In the genomic region with DNA sequence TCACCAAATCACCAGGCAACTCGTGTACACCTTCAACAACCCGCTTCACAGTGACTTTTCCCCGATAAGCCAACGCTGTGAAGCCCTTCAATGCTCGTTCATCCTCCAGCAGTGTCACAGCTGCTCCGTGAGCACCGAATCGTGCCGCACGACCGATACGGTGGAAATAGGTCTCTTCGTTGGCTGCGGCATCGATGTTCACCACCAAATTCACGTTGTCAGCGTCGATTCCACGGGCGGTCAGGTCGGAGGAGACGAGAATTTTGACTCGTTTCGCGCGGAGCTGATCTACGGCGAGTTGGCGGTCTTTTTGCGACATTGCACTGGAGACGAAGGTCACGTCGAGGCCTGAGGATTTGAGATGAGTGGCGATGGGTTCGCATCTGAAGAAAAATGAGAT, we compare ENCODE assay signal across 2 worm cellular contexts.
TF ChIP-seq lines count a peak whose summit lies in the region.

No protein-coding gene starts in this region.

TF ChIP-seq in whole organism, L4 larva, 104 proteins besides CTCF, POLR2A, EP300 and RAD21:
- TF ChIP-seq saeg-2 (GFP tag; IDR thresholded peaks at IDR 0.05; lab: Robert Waterston, UW) (no peak), nhr-111 (GFP tag; optimal IDR thresholded peaks at IDR 0.05; lab: Kevin White, UChicago) (no peak), unc-39 (tag; optimal IDR thresholded peaks at IDR 0.05; lab: Kevin White, UChicago) (no peak), jun-1 (tag; optimal IDR thresholded peaks at IDR 0.05; lab: Kevin White, UChicago) (no peak), set-16 (GFP tag; IDR thresholded peaks at IDR 0.05; lab: Robert Waterston, UW) (peak; percentile 63), F10B5.3 (tag; optimal IDR thresholded peaks at IDR 0.05; lab: Kevin White, UChicago) (no peak), nhr-11 (tag; optimal IDR thresholded peaks at IDR 0.05; lab: Kevin White, UChicago) (no peak), snpc-1.2 (GFP tag; IDR thresholded peaks at IDR 0.05; lab: Robert Waterston, UW) (peak; percentile 31; the same call in 1 of the 2 replicates)

TF ChIP-seq in whole organism, young adult, 124 proteins besides CTCF, POLR2A, EP300 and RAD21:
- TF ChIP-seq xnd-1 (tag; optimal IDR thresholded peaks at IDR 0.05; lab: Kevin White, UChicago): no peak
- TF ChIP-seq zim-3 (tag; optimal IDR thresholded peaks at IDR 0.05; lab: Kevin White, UChicago): peak; percentile 3
- TF ChIP-seq zfh-2 (GFP tag; conservative IDR thresholded peaks at IDR 0.05; lab: Robert Waterston, UW): peak; percentile 73
- 0 out of 2 replicates have a peak, but pooled peaks have one; percentile 50 for TF ChIP-seq attf-6 (GFP tag; IDR thresholded peaks at IDR 0.05; lab: Robert Waterston, UW)
- 0 out of 2 replicates have a peak, but pooled peaks have one; percentile 8 for TF ChIP-seq dox-1 (GFP tag; IDR thresholded peaks at IDR 0.05; lab: Robert Waterston, UW)
